Worm (Caenorhabditis elegans) whole organism, mixed stage, embryonic: ENCODE data around the gene C12D8.13.

Experiments
- blmp-1 ChIP-seq: fragments of 150-350 bp; optimal IDR thresholded peaks from 2 replicates; lab custom pipeline; 2014; ENCODE audit warnings: missing biosample characterization, missing genetic modification characterization
- ceh-39 ChIP-seq: fragments of 150-350 bp; optimal IDR thresholded peaks from 2 replicates; lab custom pipeline; 2014; ENCODE audit warnings: missing biosample characterization, missing genetic modification characterization
- ceh-83 ChIP-seq: fragments of 200-800 bp; sonication (Bioruptor generic); optimal IDR thresholded peaks from 2 replicates; lab custom pipeline; 2018; ENCODE audit warnings: mild to moderate bottlenecking, missing genetic modification characterization, missing compliant biosample characterization
- drap-1 ChIP-seq: fragments of 200-800 bp; sonication (Bioruptor generic); optimal IDR thresholded peaks from 3 replicates; lab custom pipeline; 2018; ENCODE audit warnings: mild to moderate bottlenecking, missing genetic modification characterization, missing compliant biosample characterization
- elt-1 ChIP-seq: sonication (generic microtip); optimal IDR thresholded peaks from 2 replicates; lab custom pipeline; 2017; ENCODE audit warnings: missing genetic modification characterization, mild to moderate bottlenecking, missing compliant biosample characterization, antibody characterized with exemption, moderate library complexity, borderline replicate concordance; ENCODE audit not compliant: insufficient read depth
- flh-1 ChIP-seq: fragments of 200-800 bp; sonication (Bioruptor generic); optimal IDR thresholded peaks from 2 replicates; lab custom pipeline; 2018; ENCODE audit warnings: mild to moderate bottlenecking, missing genetic modification characterization, moderate library complexity, missing compliant biosample characterization
- lin-13 ChIP-seq: fragments of 150-350 bp; optimal IDR thresholded peaks from 2 replicates; lab custom pipeline; 2014; ENCODE audit warnings: missing biosample characterization, missing genetic modification characterization
- lin-32 ChIP-seq: fragments of 200-800 bp; sonication (Bioruptor generic); optimal IDR thresholded peaks from 2 replicates; lab custom pipeline; 2018; ENCODE audit warnings: mild to moderate bottlenecking, missing genetic modification characterization, missing compliant biosample characterization
- lsy-2 ChIP-seq: fragments of 150-350 bp; optimal IDR thresholded peaks from 2 replicates; lab custom pipeline; 2014; ENCODE audit warnings: missing biosample characterization, missing genetic modification characterization
- mls-2 ChIP-seq: sonication (generic microtip); optimal IDR thresholded peaks from 2 replicates; lab custom pipeline; 2016; ENCODE audit warnings: mild to moderate bottlenecking, missing genetic modification characterization, moderate library complexity, missing compliant biosample characterization
- nhr-237 ChIP-seq: fragments of 150-350 bp; optimal IDR thresholded peaks from 2 replicates; lab custom pipeline; 2014; ENCODE audit warnings: missing biosample characterization, missing genetic modification characterization
- pha-4 ChIP-seq: fragments of 150-350 bp; optimal IDR thresholded peaks from 2 replicates; lab custom pipeline; 2018; ENCODE audit warnings: missing biosample characterization, missing genetic modification reagents, missing genetic modification characterization
- sem-2 ChIP-seq: fragments of 200-800 bp; sonication (Bioruptor generic); optimal IDR thresholded peaks from 2 replicates; lab custom pipeline; 2018; ENCODE audit warnings: mild to moderate bottlenecking, missing genetic modification characterization, missing compliant biosample characterization
- snpc-4 ChIP-seq: fragments of 150-350 bp; optimal IDR thresholded peaks from 2 replicates; lab custom pipeline; 2014; ENCODE audit warnings: missing biosample characterization, missing genetic modification characterization
- tbx-8 ChIP-seq: fragments of 200-800 bp; sonication (Bioruptor generic); optimal IDR thresholded peaks from 2 replicates; lab custom pipeline; 2018; ENCODE audit warnings: mild to moderate bottlenecking, missing genetic modification characterization, moderate library complexity, missing compliant biosample characterization
- unc-120 ChIP-seq: sonication (generic microtip); optimal IDR thresholded peaks from 2 replicates; lab custom pipeline; 2017; ENCODE audit warnings: missing genetic modification characterization, missing compliant biosample characterization; ENCODE audit not compliant: poor library complexity, severe bottlenecking
- unc-39 ChIP-seq: fragments of 150-350 bp; optimal IDR thresholded peaks from 2 replicates; lab custom pipeline; 2014; ENCODE audit warnings: missing biosample characterization, missing genetic modification characterization
- unc-62 ChIP-seq: fragments of 150-350 bp; optimal IDR thresholded peaks from 2 replicates; lab custom pipeline; 2014; ENCODE audit warnings: missing biosample characterization, missing genetic modification reagents, missing genetic modification characterization
- ztf-11 ChIP-seq: fragments of 150-350 bp; optimal IDR thresholded peaks from 2 replicates; lab custom pipeline; 2014; ENCODE audit warnings: missing biosample characterization, missing genetic modification characterization

C12D8.13 gene

ce11 chrV:10173653-10174052 lies 46.9 kb downstream of the C12D8.13 start, which contains the start of gene egl-3:
TSS of gene egl-3 (minus strand) at chrV:10173753.
- no peak for TF ChIP-seq lin-32 (GFP tag; lab: Kevin White, UChicago)
- TF ChIP-seq ceh-83 (GFP tag; lab: Kevin White, UChicago) = no peak
- no peak for TF ChIP-seq mls-2 (tag; lab: Kevin White, UChicago)
- no peak for TF ChIP-seq snpc-4 (tag; lab: Kevin White, UChicago)
- no peak for TF ChIP-seq sem-2
- TF ChIP-seq flh-1 = no peak
- TF ChIP-seq lsy-2 (tag; lab: Kevin White, UChicago) = no peak
- no peak for TF ChIP-seq ztf-11 (tag; lab: Kevin White, UChicago)
- no peak for TF ChIP-seq unc-120 (tag; lab: Kevin White, UChicago)
- no peak for TF ChIP-seq ceh-39 (tag; lab: Kevin White, UChicago)
- TF ChIP-seq elt-1 (tag; lab: Kevin White, UChicago) = no peak
- TF ChIP-seq lin-13 (tag; lab: Kevin White, UChicago) = no peak
- no peak for TF ChIP-seq unc-39
- no peak for TF ChIP-seq blmp-1 (tag; lab: Kevin White, UChicago)
- no peak for TF ChIP-seq unc-62 (GFP tag; lab: Kevin White, UChicago)
- TF ChIP-seq drap-1 (GFP tag; lab: Kevin White, UChicago) = no peak
- TF ChIP-seq pha-4 (tag; lab: Kevin White, UChicago) = no peak
- TF ChIP-seq tbx-8 (GFP tag; lab: Kevin White, UChicago) = no peak
- TF ChIP-seq nhr-237 (tag; lab: Kevin White, UChicago) = no peak
